Worm (Caenorhabditis elegans): ENCODE data around the gene F26F2.1.
"Not testable (repeated sequence)": the region's sequence is repeated elsewhere in the genome, so short reads cannot be mapped to it uniquely, and the experiment has no call there.

Gene F26F2.1

DNA sequence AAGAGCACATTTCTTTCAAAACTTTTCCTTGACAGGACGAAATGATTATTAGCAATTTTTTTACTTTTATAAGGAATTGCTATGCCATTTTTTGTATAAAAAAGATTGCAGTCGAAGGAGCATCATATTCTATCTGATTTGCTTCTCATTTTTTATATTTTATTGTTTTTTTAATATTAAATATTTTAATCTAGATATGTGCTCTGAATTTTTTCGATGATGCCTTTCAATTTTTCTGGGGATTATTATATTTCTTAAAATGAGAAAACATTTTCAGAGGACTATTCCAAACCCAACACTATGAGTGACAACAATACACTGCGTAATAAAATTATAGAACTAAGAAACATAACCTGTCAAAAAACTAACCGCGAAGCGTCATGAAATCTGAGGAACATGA lies 7.3 kb upstream of the F26F2.1 start, which contains the start of gene F26F2.4:
Gene F26F2.4, plus strand, starts transcription at position 301 of the 400 bp plus-strand sequence.
- not testable (repeated sequence) for TF ChIP-seq dve-1, hlh-6, lim-6 (tag; optimal IDR thresholded peaks at IDR 0.05)

DNA sequence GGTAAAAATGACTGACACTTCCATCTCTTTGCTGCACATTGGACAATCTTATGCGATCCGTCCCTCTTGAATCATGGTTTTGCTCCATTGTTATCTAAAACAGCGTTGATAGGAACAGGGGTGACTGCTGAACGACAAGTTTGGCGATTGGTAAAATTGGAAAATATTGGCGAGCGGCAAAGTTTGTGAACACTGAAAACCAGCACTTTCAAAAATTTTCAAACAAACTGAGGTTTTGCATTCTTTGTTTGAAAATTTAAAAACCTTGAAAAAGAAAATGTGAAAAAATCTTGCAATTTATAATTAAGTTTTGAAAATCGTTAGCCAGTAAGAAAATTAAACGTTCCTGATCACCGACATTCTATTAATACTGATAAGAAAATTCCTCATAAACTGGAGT lies 4.8 kb upstream of the F26F2.1 start, which contains the start of gene F26F2.3:
Gene F26F2.3, minus strand, starts transcription at position 101 of the 400 bp plus-strand sequence.
- TF ChIP-seq fkh-6 (tag; optimal IDR thresholded peaks at IDR 0.05): no peak
- TF ChIP-seq mec-3 (tag; optimal IDR thresholded peaks at IDR 0.05; ENCODE audit: borderline replicate concordance): no peak
- no peak for TF ChIP-seq Y22D7AL.16 (tag; optimal IDR thresholded peaks at IDR 0.05)
- TF ChIP-seq ceh-14 (tag; optimal IDR thresholded peaks at IDR 0.05): no peak
- TF ChIP-seq dve-1 (tag; optimal IDR thresholded peaks at IDR 0.05): no peak
- TF ChIP-seq pax-1 (tag; optimal IDR thresholded peaks at IDR 0.05): no peak
- TF ChIP-seq hlh-15 (tag; optimal IDR thresholded peaks at IDR 0.05): no peak
- no peak for TF ChIP-seq syd-9 (tag; optimal IDR thresholded peaks at IDR 0.05)
- TF ChIP-seq hlh-13 (GFP tag; optimal IDR thresholded peaks at IDR 0.05): no peak
- no peak for TF ChIP-seq K02D7.2 (tag; optimal IDR thresholded peaks at IDR 0.05)
- no peak for TF ChIP-seq ceh-6 (GFP tag; optimal IDR thresholded peaks at IDR 0.05)
- TF ChIP-seq odd-2 (tag; optimal IDR thresholded peaks at IDR 0.05): no peak
- TF ChIP-seq gmeb-2 (tag; optimal IDR thresholded peaks at IDR 0.05): no peak
- no peak for TF ChIP-seq tbx-2 (tag; optimal IDR thresholded peaks at IDR 0.05)

DNA sequence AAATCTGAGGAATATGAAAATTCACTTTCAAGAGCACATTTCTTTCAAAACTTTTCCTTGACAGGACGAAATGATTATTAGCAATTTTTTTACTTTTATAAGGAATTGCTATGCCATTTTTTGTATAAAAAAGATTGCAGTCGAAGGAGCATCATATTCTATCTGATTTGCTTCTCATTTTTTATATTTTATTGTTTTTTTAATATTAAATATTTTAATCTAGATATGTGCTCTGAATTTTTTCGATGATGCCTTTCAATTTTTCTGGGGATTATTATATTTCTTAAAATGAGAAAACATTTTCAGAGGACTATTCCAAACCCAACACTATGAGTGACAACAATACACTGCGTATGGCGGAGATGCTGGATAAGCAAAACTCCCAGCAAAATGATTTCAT lies 2.4 kb upstream of the F26F2.1 start, which contains the start of gene F26F2.13:
Gene F26F2.13, plus strand, starts transcription at position 301 of the 400 bp plus-strand sequence.
- not testable (repeated sequence) for TF ChIP-seq pax-1 (tag; optimal IDR thresholded peaks at IDR 0.05); fkh-10 (GFP tag; optimal IDR thresholded peaks at IDR 0.05); rnt-1 (tag; optimal IDR thresholded peaks at IDR 0.05)

DNA sequence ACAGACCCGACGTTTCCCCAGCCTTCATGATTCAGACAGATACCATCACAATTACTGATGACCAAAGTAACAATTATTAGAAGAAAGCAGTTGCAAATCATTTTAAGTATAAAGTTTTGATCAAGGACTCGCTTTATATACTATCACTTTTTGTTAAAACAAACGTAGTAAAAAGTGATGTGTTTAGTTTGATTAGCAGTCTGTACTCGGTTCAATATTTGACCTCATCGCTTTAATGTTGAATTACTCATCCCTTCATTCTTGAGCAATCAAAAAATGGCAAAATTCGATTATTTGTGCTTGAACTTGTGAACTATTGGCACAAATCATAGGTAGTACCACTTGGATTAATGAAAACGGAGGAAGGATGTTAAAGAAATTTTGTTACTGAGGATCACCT lies 3.4 kb downstream of the F26F2.1 start, which contains the start of gene abf-4:
Gene abf-4, minus strand, starts transcription at position 101 of the 400 bp plus-strand sequence.
- no peak for TF ChIP-seq npax-4 (tag; optimal IDR thresholded peaks at IDR 0.05)

DNA sequence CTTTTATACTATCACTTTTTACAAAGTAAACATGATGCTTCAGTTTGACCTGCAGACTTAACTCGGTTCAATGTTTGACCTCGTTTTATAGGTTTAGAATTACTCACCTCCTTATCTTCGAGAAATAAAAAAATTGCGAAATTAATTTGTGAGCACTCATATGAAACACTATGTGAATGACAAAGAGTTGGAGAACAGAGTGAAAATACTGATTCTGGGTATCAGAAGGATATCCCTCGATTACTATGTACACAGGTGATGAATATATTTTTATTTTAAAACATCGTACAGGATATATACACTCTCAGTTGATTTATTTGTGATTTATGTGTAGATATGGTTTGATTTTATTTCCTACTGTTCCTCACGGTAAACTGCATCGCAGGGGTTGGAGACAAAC lies 5.4 kb downstream of the F26F2.1 start, which contains the start of gene Y38H6C.23:
Gene Y38H6C.23, minus strand, starts transcription at position 101 of the 400 bp plus-strand sequence.
- TF ChIP-seq pax-1 (tag; optimal IDR thresholded peaks at IDR 0.05) (no peak), ceh-9 (tag; optimal IDR thresholded peaks at IDR 0.05) (no peak), F13H6.1 (tag; optimal IDR thresholded peaks at IDR 0.05) (no peak), ceh-24 (tag; optimal IDR thresholded peaks at IDR 0.05) (no peak), C38D4.7 (GFP tag; optimal IDR thresholded peaks at IDR 0.05) (no peak), T23F11.4 (GFP tag; optimal IDR thresholded peaks at IDR 0.05) (no peak), pros-1 (tag; optimal IDR thresholded peaks at IDR 0.05) (no peak), hlh-6 (tag; optimal IDR thresholded peaks at IDR 0.05) (no peak), hlh-8 (tag; optimal IDR thresholded peaks at IDR 0.05) (no peak), fax-1 (tag; optimal IDR thresholded peaks at IDR 0.05) (no peak), ets-4 (tag; optimal IDR thresholded peaks at IDR 0.05) (no peak), elt-4 (tag; optimal IDR thresholded peaks at IDR 0.05) (no peak), ceh-45 (GFP tag; IDR thresholded peaks at IDR 0.05) (no peak), ztf-16 (tag; optimal IDR thresholded peaks at IDR 0.05) (no peak), lim-6 (tag; optimal IDR thresholded peaks at IDR 0.05) (no peak), ceh-6 (GFP tag; optimal IDR thresholded peaks at IDR 0.05) (no peak)

DNA sequence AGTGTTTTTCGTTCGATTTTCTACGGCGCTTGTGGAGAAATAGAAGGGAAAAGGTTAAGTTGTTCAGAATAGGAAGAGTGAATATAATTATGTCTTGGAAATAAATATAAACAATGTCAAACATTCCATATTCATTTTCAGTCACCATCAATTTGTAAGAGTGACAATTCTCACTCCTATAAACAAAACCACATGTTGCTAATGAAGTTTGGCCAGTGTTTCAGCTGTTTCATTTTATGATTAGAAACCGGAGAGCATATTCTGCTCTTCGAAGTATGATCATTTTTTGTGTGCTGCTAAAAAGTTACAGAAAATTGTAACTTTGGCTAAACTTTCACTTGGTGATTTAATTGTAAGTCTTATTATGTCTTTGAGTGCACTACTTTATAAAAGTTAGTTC lies 6.6 kb downstream of the F26F2.1 start, which contains the start of gene Y38H6C.21:
Gene Y38H6C.21, minus strand, starts transcription at position 148 of the 400 bp plus-strand sequence.
- TF ChIP-seq zip-5 (tag; optimal IDR thresholded peaks at IDR 0.05) (no peak), pag-3 (tag; optimal IDR thresholded peaks at IDR 0.05; ENCODE audit: borderline replicate concordance) (no peak), ceh-24 (tag; optimal IDR thresholded peaks at IDR 0.05) (no peak), ceh-14 (tag; optimal IDR thresholded peaks at IDR 0.05) (no peak), pat-9 (tag; optimal IDR thresholded peaks at IDR 0.05) (no peak), madf-2 (tag; optimal IDR thresholded peaks at IDR 0.05) (no peak), ceh-48 (tag; optimal IDR thresholded peaks at IDR 0.05) (no peak), pax-1 (tag; optimal IDR thresholded peaks at IDR 0.05) (no peak), ceh-19 (GFP tag; optimal IDR thresholded peaks at IDR 0.05) (no peak), npax-4 (tag; optimal IDR thresholded peaks at IDR 0.05) (no peak), pha-2 (tag; optimal IDR thresholded peaks at IDR 0.05) (no peak)
